Fruit fly (Drosophila melanogaster): ENCODE measurements around the gene CG13667.

Gene CG13667

DNA sequence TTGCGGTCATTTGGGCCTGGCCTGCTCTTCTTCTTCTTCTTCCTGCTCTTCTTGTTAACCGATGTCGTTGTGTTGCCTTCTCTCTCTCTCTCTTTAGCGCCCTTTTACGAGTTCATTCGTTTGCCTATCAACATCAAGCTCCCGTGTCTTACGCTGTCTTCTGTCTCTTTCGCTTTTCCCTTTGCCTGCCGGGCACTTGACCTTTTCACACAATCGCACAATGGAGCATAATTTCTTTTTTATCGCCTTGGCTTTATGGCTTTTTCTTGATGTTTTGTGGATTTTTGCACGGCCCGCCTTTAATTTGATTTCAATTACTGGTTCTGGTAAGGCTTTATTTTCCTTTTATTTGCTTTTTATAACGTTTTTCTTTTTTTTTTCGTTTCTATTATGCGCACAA lies 16.1 kb downstream of the CG13667 start:
- no peak for TF ChIP-seq Mnt (GFP tag; optimal IDR thresholded peaks at IDR 0.05)
- no peak for TF ChIP-seq CG11617 (GFP tag; optimal IDR thresholded peaks at IDR 0.05)
- TF ChIP-seq CG5204 (GFP tag; optimal IDR thresholded peaks at IDR 0.05), result no peak
- TF ChIP-seq kay (GFP tag; ENCODE audit: borderline replicate concordance), result no peak
- TF ChIP-seq cnc (optimal IDR thresholded peaks at IDR 0.05), result no peak
- no peak for TF ChIP-seq CG14711 (tag; optimal IDR thresholded peaks at IDR 0.05)
- no peak for TF ChIP-seq Crg-1 (GFP tag; optimal IDR thresholded peaks at IDR 0.05)
- TF ChIP-seq toe (GFP tag; optimal IDR thresholded peaks at IDR 0.05), result no peak
- no peak for TF ChIP-seq tj (GFP tag; optimal IDR thresholded peaks at IDR 0.05)

DNA sequence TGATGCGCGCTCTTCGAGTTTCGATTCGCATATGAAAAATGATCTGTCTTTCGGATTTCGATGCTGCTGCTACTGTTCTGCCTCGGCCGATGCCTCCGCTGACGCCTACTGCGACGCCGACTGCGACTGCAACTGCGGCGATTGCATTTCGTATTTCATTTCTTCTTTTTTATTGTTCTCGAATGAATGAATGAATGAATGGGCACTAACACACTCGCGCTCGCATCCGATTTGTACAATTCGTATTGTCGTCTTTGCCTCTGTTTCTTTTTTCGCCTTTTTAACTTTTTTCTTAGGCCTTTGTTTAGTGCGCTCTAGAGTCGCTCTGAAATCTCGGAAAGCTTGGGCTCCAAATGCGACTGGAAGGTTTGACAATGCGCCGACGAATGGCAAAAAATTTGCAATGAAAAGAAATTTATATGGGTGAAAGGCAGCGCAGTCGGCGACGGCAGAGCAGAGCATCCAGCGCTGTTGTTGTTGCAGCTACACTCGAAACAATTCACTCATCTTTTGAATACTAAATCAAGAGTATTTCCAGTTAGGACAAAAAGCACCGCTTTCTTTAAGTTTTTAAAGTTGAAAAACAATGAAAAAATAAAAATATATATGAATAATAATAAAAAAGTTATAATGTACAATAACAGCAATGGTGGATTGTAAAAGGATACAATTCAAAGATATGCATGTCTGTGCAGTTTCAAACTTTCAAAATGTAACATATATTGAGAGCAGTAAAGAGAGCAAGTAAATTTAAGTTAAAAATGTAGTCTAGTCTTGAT lies 16.7 kb downstream of the CG13667 start, which contains the start of gene CG32354:
Gene CG32354 (minus strand): TSS at position 398 of the 779 bp plus-strand sequence.
- no peak for TF ChIP-seq CG11617 (GFP tag; optimal IDR thresholded peaks at IDR 0.05)
- TF ChIP-seq ovo (GFP tag; optimal IDR thresholded peaks at IDR 0.05), result no peak
- TF ChIP-seq cic (GFP tag; optimal IDR thresholded peaks at IDR 0.05), result peak; percentile 24

DNA sequence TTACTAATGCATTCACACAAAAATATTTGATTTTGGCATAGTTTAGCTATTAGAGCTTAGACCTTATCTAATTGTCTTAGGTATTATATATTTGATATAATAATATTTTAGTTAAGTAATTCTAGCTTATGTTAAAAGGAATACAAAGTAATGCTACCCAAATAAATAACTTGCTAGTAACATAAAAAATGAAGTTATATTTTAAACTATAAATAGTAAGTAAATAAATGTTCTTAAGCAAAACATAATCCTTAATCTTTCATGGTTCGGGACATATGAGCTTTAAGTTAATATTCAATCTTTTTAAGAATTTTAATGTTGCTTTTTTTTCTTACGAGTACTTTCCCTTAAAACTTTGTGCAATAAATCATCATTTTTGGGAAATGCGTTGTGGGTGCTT lies 17.9 kb downstream of the CG13667 start:
- no peak for TF ChIP-seq Crg-1 (GFP tag; optimal IDR thresholded peaks at IDR 0.05)
- TF ChIP-seq CG1620 (GFP tag; optimal IDR thresholded peaks at IDR 0.05), result no peak
- TF ChIP-seq cnc (optimal IDR thresholded peaks at IDR 0.05), result no peak
- no peak for TF ChIP-seq pad (GFP tag; optimal IDR thresholded peaks at IDR 0.05)

DNA sequence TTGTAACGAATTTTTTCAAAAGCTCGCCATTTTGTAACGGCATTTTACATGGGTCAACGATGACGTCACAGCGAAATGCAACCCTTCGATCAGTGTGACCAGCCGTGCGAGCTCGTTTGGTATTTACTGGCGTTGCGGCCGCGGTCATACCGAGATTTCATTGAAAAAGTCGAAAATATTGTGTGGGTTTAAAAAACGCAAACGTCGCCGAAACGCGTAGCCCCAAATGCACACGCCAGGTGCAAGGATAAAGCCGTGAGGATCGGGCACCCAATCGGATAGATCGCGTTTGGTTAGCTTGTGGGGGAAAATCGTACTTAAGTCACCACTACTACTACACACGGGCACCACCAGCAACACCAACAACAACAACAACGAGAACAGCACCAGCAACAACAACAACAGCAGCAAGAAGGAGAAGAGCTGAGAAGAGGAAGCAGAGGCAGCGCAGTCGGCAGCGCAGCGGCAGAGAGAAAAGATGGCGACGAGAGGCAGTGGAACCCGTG lies 19.6 kb downstream of the CG13667 start, which contains the start of gene Cbl:
Gene Cbl (plus strand): TSS at position 124 of the 506 bp plus-strand sequence.
- TF ChIP-seq CG1620 (GFP tag; optimal IDR thresholded peaks at IDR 0.05) (no peak), cnc (optimal IDR thresholded peaks at IDR 0.05) (no peak), bab1 (GFP tag; optimal IDR thresholded peaks at IDR 0.05) (peak; percentile 47), CG5204 (GFP tag; optimal IDR thresholded peaks at IDR 0.05) (no peak), Hr96 (GFP tag; optimal IDR thresholded peaks at IDR 0.05) (no peak), CG14711 (tag; optimal IDR thresholded peaks at IDR 0.05) (peak; percentile 18), kay (GFP tag; ENCODE audit: borderline replicate concordance) (no peak), ovo (GFP tag; optimal IDR thresholded peaks at IDR 0.05) (peak; percentile 76), CG12768 (GFP tag; optimal IDR thresholded peaks at IDR 0.05) (no peak), Clk (GFP tag; optimal IDR thresholded peaks at IDR 0.05) (no peak), CG33017 (tag; optimal IDR thresholded peaks at IDR 0.05) (no peak), cic (GFP tag; optimal IDR thresholded peaks at IDR 0.05) (peak; percentile 73), CG7101 (tag; optimal IDR thresholded peaks at IDR 0.05) (peak; percentile 11), tj (GFP tag; optimal IDR thresholded peaks at IDR 0.05) (peak; percentile 47), pad (GFP tag; optimal IDR thresholded peaks at IDR 0.05) (peak; percentile 62), Mnt (GFP tag; optimal IDR thresholded peaks at IDR 0.05) (peak; percentile 39), CG11617 (GFP tag; optimal IDR thresholded peaks at IDR 0.05) (no peak), Crg-1 (GFP tag; optimal IDR thresholded peaks at IDR 0.05) (no peak)

DNA sequence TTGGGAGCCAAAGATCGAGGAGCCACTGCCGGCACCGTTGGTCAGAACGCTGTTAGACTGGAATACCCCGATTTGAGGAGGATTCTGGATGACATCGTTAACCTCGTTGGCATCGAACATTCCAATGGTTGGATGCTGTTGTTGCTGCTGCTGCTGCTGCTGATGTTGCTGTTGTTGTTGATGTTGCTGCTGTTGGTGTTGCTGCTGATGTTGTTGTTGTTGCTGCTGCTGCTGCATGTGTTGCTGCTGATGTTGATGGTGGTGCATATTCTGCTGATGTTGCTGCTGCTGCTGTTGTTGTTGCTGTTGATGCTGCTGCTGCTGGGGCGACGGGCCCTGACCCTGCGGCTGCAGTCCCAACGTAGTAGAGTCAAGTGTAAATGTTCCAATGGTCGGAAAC lies 32.3 kb downstream of the CG13667 start:
- no peak for TF ChIP-seq bab1 (GFP tag; optimal IDR thresholded peaks at IDR 0.05)
- TF ChIP-seq kay (GFP tag; ENCODE audit: borderline replicate concordance), result peak; percentile 21
- no peak for TF ChIP-seq Hr96 (GFP tag; optimal IDR thresholded peaks at IDR 0.05)
- TF ChIP-seq CG12768 (GFP tag; optimal IDR thresholded peaks at IDR 0.05), result no peak

DNA sequence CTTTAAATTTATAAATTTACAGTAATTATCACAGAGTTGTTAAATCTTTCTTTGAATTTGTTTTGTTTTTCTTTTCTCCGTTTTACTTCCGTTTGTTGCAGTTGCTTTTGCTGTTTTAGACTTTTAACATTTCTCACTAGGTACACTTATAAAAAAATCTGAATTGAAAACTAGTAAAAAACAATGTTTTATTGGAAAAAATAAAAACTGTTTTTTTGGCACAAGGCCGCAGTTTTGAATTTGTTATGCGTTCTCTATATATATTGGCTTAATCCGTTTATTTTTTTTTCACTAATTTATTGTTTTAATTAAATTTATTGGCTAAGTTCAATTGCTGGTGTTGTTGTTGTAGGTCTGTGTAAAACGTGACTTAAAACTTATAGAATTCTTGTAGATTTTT lies 34.8 kb downstream of the CG13667 start:
- TF ChIP-seq CG7101 (tag; optimal IDR thresholded peaks at IDR 0.05) (no peak), toe (GFP tag; optimal IDR thresholded peaks at IDR 0.05) (no peak), Crg-1 (GFP tag; optimal IDR thresholded peaks at IDR 0.05) (no peak), pad (GFP tag; optimal IDR thresholded peaks at IDR 0.05) (no peak), CG7045 (GFP tag; optimal IDR thresholded peaks at IDR 0.05) (no peak), tj (GFP tag; optimal IDR thresholded peaks at IDR 0.05) (no peak), Clk (GFP tag; optimal IDR thresholded peaks at IDR 0.05) (no peak), CG12768 (GFP tag; optimal IDR thresholded peaks at IDR 0.05) (no peak), ovo (GFP tag; optimal IDR thresholded peaks at IDR 0.05) (no peak), cic (GFP tag; optimal IDR thresholded peaks at IDR 0.05) (no peak), CG5204 (GFP tag; optimal IDR thresholded peaks at IDR 0.05) (no peak), Mnt (GFP tag; optimal IDR thresholded peaks at IDR 0.05) (no peak)

DNA sequence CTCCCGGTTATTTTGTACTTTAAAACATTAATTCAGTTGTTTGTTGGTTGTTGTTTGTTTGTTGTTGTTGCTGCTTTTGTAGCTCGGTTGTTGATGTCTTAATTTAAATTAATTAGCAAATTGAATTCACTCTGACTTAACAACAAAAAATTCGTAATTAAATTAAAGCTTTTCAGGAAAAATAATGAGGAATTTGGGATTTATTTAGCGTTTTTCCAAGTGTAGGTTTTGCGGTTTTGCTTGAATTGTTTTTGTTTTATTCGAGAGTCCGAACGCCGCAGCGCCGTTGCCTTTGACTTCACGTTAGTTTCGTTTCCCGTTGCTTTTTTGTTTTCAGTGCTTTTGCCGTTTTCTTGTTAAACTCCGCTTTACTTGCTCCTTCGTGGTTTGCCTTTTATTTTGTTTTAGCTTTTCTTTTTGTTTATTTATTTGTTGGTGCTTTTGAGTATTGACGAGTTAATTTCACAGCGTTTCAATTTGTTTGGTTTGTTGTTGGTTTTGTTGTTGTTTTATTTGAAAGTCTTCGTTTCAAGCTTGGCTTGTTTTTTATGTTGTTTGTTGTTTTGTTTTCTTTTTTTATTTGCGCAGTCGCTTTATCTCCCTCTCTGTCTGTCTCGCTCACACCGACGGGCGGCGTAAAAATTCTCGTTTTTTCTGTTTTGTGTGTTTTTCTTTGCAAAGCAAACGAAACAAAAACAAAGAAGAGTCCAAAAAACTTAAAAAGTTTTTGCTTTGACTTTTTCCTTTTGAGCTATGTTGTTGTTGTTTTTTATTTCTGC lies 35.7 kb downstream of the CG13667 start:
- TF ChIP-seq CG12768 (GFP tag; optimal IDR thresholded peaks at IDR 0.05) (peak; percentile 39), ovo (GFP tag; optimal IDR thresholded peaks at IDR 0.05) (peak; percentile 49), CG1620 (GFP tag; optimal IDR thresholded peaks at IDR 0.05) (no peak), CG5204 (GFP tag; optimal IDR thresholded peaks at IDR 0.05) (no peak), pad (GFP tag; optimal IDR thresholded peaks at IDR 0.05) (no peak), Clk (GFP tag; optimal IDR thresholded peaks at IDR 0.05) (peak; percentile 10), CG14711 (tag; optimal IDR thresholded peaks at IDR 0.05) (no peak), Hr96 (GFP tag; optimal IDR thresholded peaks at IDR 0.05) (no peak), cnc (optimal IDR thresholded peaks at IDR 0.05) (no peak), CG11617 (GFP tag; optimal IDR thresholded peaks at IDR 0.05) (peak; percentile 22), CG33017 (tag; optimal IDR thresholded peaks at IDR 0.05) (peak; percentile 55), toe (GFP tag; optimal IDR thresholded peaks at IDR 0.05) (no peak), kay (GFP tag; ENCODE audit: borderline replicate concordance) (peak; percentile 96), cic (GFP tag; optimal IDR thresholded peaks at IDR 0.05) (no peak), CG7045 (GFP tag; optimal IDR thresholded peaks at IDR 0.05) (peak; percentile 61), tj (GFP tag; optimal IDR thresholded peaks at IDR 0.05) (no peak), Crg-1 (GFP tag; optimal IDR thresholded peaks at IDR 0.05) (no peak), Mnt (GFP tag; optimal IDR thresholded peaks at IDR 0.05) (no peak), CG7101 (tag; optimal IDR thresholded peaks at IDR 0.05) (no peak), bab1 (GFP tag; optimal IDR thresholded peaks at IDR 0.05) (no peak)

Data from whole organism, adult.